Worm (Caenorhabditis elegans) whole organism, midembryonic: ENCODE data around the gene Y6G8.16.

Experiments
- cog-1 ChIP-seq: sonication (generic microtip); optimal IDR thresholded peaks from 2 replicates; lab custom pipeline; 2016; ENCODE audit warnings: missing genetic modification characterization, missing compliant biosample characterization
- flt-1 ChIP-seq: fragments of 200-800 bp; sonication (Bioruptor generic); IDR thresholded peaks from 2 replicates; pipeline ENCODE4 v1.3.6; 2022; ENCODE audit warnings: missing genetic modification characterization, missing compliant biosample characterization
- tab-1 ChIP-seq: fragments of 200-800 bp; sonication (Bioruptor generic); IDR thresholded peaks from 2 replicates; pipeline ENCODE4 v1.3.6; 2022; ENCODE audit warnings: missing genetic modification characterization, missing compliant biosample characterization
- ztf-29 ChIP-seq: fragments of 200-800 bp; sonication (Bioruptor generic); IDR thresholded peaks from 2 replicates; pipeline ENCODE4 v1.3.6; 2022; ENCODE audit warnings: missing genetic modification reagents, missing genetic modification characterization, missing compliant biosample characterization

- no peak for TF ChIP-seq flt-1 (GFP tag; lab: Robert Waterston, UW)
- no peak for TF ChIP-seq tab-1
- TF ChIP-seq cog-1 (tag; lab: Kevin White, UChicago): no peak
- no peak for TF ChIP-seq ztf-29 (GFP tag; lab: Robert Waterston, UW)
Observed at ce11 chrV:17620266-17620665, 14.1 kb downstream of the Y6G8.16 start, which contains the start of gene Y6G8.8.
